Fruit fly (Drosophila melanogaster) whole organism, pupa: ENCODE data around the gene Cyp305a1.

Experiments used
- CG13204 ChIP-seq: fragments of 200-800 bp; sonication (Bioruptor generic); optimal IDR thresholded peaks from 2 replicates; lab custom pipeline; 2018; ENCODE audit warnings: missing biosample characterization, mild to moderate bottlenecking, missing genetic modification characterization, moderate library complexity
- CG17806 ChIP-seq: fragments of 200-800 bp; sonication (Bioruptor generic); optimal IDR thresholded peaks from 2 replicates; lab custom pipeline; 2018; ENCODE audit warnings: missing biosample characterization, mild to moderate bottlenecking, missing genetic modification characterization, moderate library complexity
- CG32121 ChIP-seq: fragments of 200-800 bp; sonication (Bioruptor generic); IDR thresholded peaks from 2 replicates; pipeline ENCODE4 v1.3.6; 2022; ENCODE audit warnings: missing biosample characterization, missing genetic modification characterization
- D1 ChIP-seq: fragments of 200-800 bp; sonication (Bioruptor generic); optimal IDR thresholded peaks from 2 replicates; lab custom pipeline; 2018; ENCODE audit warnings: missing biosample characterization, mild to moderate bottlenecking, missing genetic modification characterization, moderate library complexity

DNA sequence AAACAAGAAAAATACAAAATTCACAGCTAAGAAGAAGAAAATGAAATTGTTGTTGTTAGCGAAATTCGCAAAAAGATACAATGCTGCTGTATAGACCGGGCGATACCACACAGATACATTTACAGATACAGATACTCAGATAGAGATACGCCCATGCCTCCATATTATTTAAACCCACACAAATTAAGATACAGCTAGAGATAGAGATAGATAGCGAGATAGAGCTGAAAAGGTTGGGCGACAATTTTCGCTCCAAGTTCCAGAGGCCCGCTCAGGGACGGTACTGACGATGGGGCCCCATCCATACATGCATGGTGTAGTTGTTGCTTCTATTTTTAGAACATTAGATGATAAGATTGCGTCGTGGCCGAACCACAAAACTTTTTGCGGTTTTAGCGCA is 25.5 kb downstream of the Cyp305a1 start:
- 0 out of 2 replicates have a peak, but pooled peaks have one; percentile 20 for TF ChIP-seq CG32121 (GFP tag; lab: Robert Waterston, UW)
- no peak for TF ChIP-seq D1 (tag; lab: Kevin White, UChicago)
- no peak for TF ChIP-seq CG17806 (tag; lab: Kevin White, UChicago)
- TF ChIP-seq CG13204 (GFP tag; lab: Kevin White, UChicago): no peak
